Worm (Caenorhabditis elegans): Measurements from ENCODE around the gene F33G12.6.

Gene F33G12.6

DNA sequence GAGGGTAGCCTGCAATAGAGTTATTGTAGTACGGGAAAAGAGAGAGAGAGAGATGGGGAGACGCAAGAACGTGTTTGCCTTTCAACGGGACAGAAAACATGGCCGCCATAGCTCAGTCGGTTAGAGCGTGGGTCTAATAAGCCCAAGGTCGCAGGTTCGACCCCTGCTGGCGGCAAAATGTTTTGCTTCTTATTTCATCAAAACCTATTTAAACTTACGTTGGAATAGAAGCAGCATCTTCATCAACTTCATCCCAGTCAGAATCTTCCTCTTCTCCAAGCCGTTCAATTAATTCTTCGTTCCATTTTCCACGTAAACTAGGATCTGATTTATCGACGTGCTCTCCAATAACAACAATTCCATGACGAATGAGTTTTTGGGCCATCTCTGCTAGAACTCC lies 17.0 kb upstream of the F33G12.6 start (continued):
- TF ChIP-seq lin-11 (tag; optimal IDR thresholded peaks at IDR 0.05) (peak; percentile 75), elt-4 (tag; optimal IDR thresholded peaks at IDR 0.05) (peak; percentile 15), K09A11.1 (tag; optimal IDR thresholded peaks at IDR 0.05; ENCODE audit: insufficient read depth) (peak; percentile 78), T23F11.4 (GFP tag; optimal IDR thresholded peaks at IDR 0.05) (peak; percentile 77), sdc-2 (tag; optimal IDR thresholded peaks at IDR 0.05) (peak; percentile 90), ceh-22 (tag; optimal IDR thresholded peaks at IDR 0.05) (peak; percentile 22), ceh-2 (tag; optimal IDR thresholded peaks at IDR 0.05) (peak; percentile 86), ceh-30 (tag; optimal IDR thresholded peaks at IDR 0.05) (no peak), eyg-1 (tag; optimal IDR thresholded peaks at IDR 0.05) (peak; percentile 88), mec-3 (tag; optimal IDR thresholded peaks at IDR 0.05; ENCODE audit: borderline replicate concordance) (peak; percentile 58), sox-2 (GFP tag; IDR thresholded peaks at IDR 0.05) (peak; percentile 54), ceh-9 (tag; optimal IDR thresholded peaks at IDR 0.05) (peak; percentile 49), fkh-6 (tag; optimal IDR thresholded peaks at IDR 0.05) (peak; percentile 84), ceh-31 (tag; optimal IDR thresholded peaks at IDR 0.05) (peak; percentile 75), ref-2 (tag; optimal IDR thresholded peaks at IDR 0.05) (peak; percentile 90), elt-2 (tag; optimal IDR thresholded peaks at IDR 0.05) (peak; percentile 100), pha-4 (tag; optimal IDR thresholded peaks at IDR 0.05) (no peak), ama-1 (optimal IDR thresholded peaks at IDR 0.05) (no peak), tbx-2 (tag; optimal IDR thresholded peaks at IDR 0.05) (peak; percentile 85), ceh-6 (GFP tag; optimal IDR thresholded peaks at IDR 0.05) (peak; percentile 90), unc-42 (tag; optimal IDR thresholded peaks at IDR 0.05) (peak; percentile 78), ets-4 (tag; optimal IDR thresholded peaks at IDR 0.05) (no peak), ceh-18 (tag; optimal IDR thresholded peaks at IDR 0.05) (peak; percentile 91), ahr-1 (tag; optimal IDR thresholded peaks at IDR 0.05) (peak; percentile 76), fkh-10 (GFP tag; optimal IDR thresholded peaks at IDR 0.05) (no peak), C38D4.7 (GFP tag; optimal IDR thresholded peaks at IDR 0.05) (peak; percentile 85), lim-6 (tag; optimal IDR thresholded peaks at IDR 0.05) (no peak), rnt-1 (tag; optimal IDR thresholded peaks at IDR 0.05) (peak; percentile 58), unc-55 (GFP tag; optimal IDR thresholded peaks at IDR 0.05) (no peak), ceh-34 (tag; optimal IDR thresholded peaks at IDR 0.05) (peak; percentile 91), ttx-3 (tag; optimal IDR thresholded peaks at IDR 0.05) (peak; percentile 81), zip-5 (tag; optimal IDR thresholded peaks at IDR 0.05) (peak; percentile 73), nhr-11 (tag; optimal IDR thresholded peaks at IDR 0.05) (no peak), ceh-24 (tag; optimal IDR thresholded peaks at IDR 0.05) (peak; percentile 72), hlh-30 (tag; optimal IDR thresholded peaks at IDR 0.05; ENCODE audit: insufficient read depth) (no peak), pros-1 (tag; optimal IDR thresholded peaks at IDR 0.05) (peak; percentile 34), odd-2 (tag; optimal IDR thresholded peaks at IDR 0.05) (peak; percentile 54), pag-3 (tag; optimal IDR thresholded peaks at IDR 0.05; ENCODE audit: borderline replicate concordance) (peak; percentile 15), dve-1 (tag; optimal IDR thresholded peaks at IDR 0.05) (peak; percentile 83), Y22D7AL.16 (tag; optimal IDR thresholded peaks at IDR 0.05) (peak; percentile 85), fax-1 (tag; optimal IDR thresholded peaks at IDR 0.05) (peak; percentile 82), tbx-7 (tag; optimal IDR thresholded peaks at IDR 0.05) (peak; percentile 7), hlh-8 (tag; optimal IDR thresholded peaks at IDR 0.05) (peak; percentile 79), ceh-45 (GFP tag; IDR thresholded peaks at IDR 0.05) (peak; percentile 77; the same call in 1 of the 2 replicates), hlh-13 (GFP tag; optimal IDR thresholded peaks at IDR 0.05) (peak; percentile 79), nfya-1 (tag; optimal IDR thresholded peaks at IDR 0.05) (peak; percentile 78), sox-4 (tag; optimal IDR thresholded peaks at IDR 0.05) (peak; percentile 88), madf-2 (tag; optimal IDR thresholded peaks at IDR 0.05) (peak; percentile 81)

Data from whole organism, late embryonic.